Fruit fly (Drosophila melanogaster): ENCODE results near the gene CG14321.

Gene CG14321

DNA sequence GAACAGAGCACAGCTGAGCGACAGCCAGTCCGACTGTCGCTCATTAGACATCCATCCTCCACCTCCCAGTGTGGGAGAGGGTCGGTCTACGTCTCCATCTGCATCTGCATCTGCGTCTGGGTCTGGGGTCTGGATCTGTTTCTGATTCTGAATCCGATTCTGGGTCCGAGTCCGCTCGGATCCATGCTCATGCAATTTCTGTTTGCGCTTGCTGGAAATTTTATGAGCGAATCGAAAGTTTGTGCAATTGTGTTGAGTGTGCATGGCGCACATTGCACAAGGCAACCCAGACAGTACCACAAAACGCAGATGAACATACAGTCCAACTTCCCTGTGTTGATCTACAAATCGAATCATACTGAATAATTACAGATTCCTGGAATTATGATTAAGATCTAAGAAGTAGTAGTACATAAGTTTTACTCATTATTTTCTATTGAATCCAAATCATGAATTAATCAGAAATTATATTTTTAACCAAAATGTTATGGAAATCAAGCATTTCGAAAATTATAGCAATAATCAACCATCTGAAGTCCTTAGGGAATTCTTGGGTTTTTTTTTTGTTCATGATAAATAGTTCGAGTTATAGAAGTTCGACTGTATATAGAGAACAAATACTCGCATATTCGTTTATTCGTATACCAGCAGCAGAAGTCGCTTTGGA, 30.2 kb upstream of the CG14321 start (continued):
- no peak for TF ChIP-seq CG30431 (GFP tag; optimal IDR thresholded peaks at IDR 0.05)
- TF ChIP-seq Sox100B (GFP tag; optimal IDR thresholded peaks at IDR 0.05), result peak; percentile 27
- no peak for TF ChIP-seq CG5180 (GFP tag; optimal IDR thresholded peaks at IDR 0.05)
- no peak for TF ChIP-seq Fer2 (tag; optimal IDR thresholded peaks at IDR 0.05)
- peak; percentile 30 for TF ChIP-seq nmo (GFP tag; optimal IDR thresholded peaks at IDR 0.05)
- peak; percentile 60 for TF ChIP-seq gem (tag; optimal IDR thresholded peaks at IDR 0.05)
- TF ChIP-seq dpn (GFP tag; optimal IDR thresholded peaks at IDR 0.05), result no peak
- no peak for TF ChIP-seq hth (optimal IDR thresholded peaks at IDR 0.05)
- TF ChIP-seq CG2120 (GFP tag; optimal IDR thresholded peaks at IDR 0.05), result no peak
- TF ChIP-seq insv (GFP tag; optimal IDR thresholded peaks at IDR 0.05), result no peak
- TF ChIP-seq sd (tag; optimal IDR thresholded peaks at IDR 0.05), result no peak
- no peak for TF ChIP-seq Ada2b (GFP tag; IDR thresholded peaks at IDR 0.05)
- peak; percentile 35; the same call in 1 of the 2 replicates for TF ChIP-seq Ptx1 (GFP tag; IDR thresholded peaks at IDR 0.05)
- TF ChIP-seq CG9609 (GFP tag; optimal IDR thresholded peaks at IDR 0.05), result no peak
- TF ChIP-seq knrl (GFP tag; IDR thresholded peaks at IDR 0.05; ENCODE audit: partially characterized antibody), result no peak
- TF ChIP-seq dm (GFP tag; optimal IDR thresholded peaks at IDR 0.05), result no peak
- 0 out of 3 replicates have a peak, but pooled peaks have one; percentile 20 for TF ChIP-seq CG6791 (GFP tag; IDR thresholded peaks at IDR 0.05; ENCODE audit: partially characterized antibody)
- no peak for TF ChIP-seq Stat92E (GFP tag; optimal IDR thresholded peaks at IDR 0.05)
- TF ChIP-seq Asciz (GFP tag; optimal IDR thresholded peaks at IDR 0.05), result peak; percentile 4
- TF ChIP-seq pita (GFP tag; optimal IDR thresholded peaks at IDR 0.05), result no peak
- peak; percentile 0 for TF ChIP-seq D19A (tag; optimal IDR thresholded peaks at IDR 0.05)
- TF ChIP-seq phol (tag; optimal IDR thresholded peaks at IDR 0.05), result peak; percentile 46
- peak; percentile 2 for TF ChIP-seq Ssrp (tag; optimal IDR thresholded peaks at IDR 0.05)
- TF ChIP-seq CG15011 (GFP tag; optimal IDR thresholded peaks at IDR 0.05), result no peak
- TF ChIP-seq CG7839 (tag; optimal IDR thresholded peaks at IDR 0.05), result peak; percentile 36
- peak; percentile 58 for TF ChIP-seq CG11504 (tag; optimal IDR thresholded peaks at IDR 0.05)
- TF ChIP-seq NC2α (GFP tag; optimal IDR thresholded peaks at IDR 0.05), result no peak
- no peak for TF ChIP-seq Hmr (GFP tag; optimal IDR thresholded peaks at IDR 0.05)
- no peak for TF ChIP-seq run (tag; optimal IDR thresholded peaks at IDR 0.05)
- TF ChIP-seq Sox102F (GFP tag; optimal IDR thresholded peaks at IDR 0.05), result peak; percentile 42
- TF ChIP-seq CG13775 (GFP tag; optimal IDR thresholded peaks at IDR 0.05), result no peak
- TF ChIP-seq Rx (GFP tag; IDR thresholded peaks at IDR 0.05), result no peak

DNA sequence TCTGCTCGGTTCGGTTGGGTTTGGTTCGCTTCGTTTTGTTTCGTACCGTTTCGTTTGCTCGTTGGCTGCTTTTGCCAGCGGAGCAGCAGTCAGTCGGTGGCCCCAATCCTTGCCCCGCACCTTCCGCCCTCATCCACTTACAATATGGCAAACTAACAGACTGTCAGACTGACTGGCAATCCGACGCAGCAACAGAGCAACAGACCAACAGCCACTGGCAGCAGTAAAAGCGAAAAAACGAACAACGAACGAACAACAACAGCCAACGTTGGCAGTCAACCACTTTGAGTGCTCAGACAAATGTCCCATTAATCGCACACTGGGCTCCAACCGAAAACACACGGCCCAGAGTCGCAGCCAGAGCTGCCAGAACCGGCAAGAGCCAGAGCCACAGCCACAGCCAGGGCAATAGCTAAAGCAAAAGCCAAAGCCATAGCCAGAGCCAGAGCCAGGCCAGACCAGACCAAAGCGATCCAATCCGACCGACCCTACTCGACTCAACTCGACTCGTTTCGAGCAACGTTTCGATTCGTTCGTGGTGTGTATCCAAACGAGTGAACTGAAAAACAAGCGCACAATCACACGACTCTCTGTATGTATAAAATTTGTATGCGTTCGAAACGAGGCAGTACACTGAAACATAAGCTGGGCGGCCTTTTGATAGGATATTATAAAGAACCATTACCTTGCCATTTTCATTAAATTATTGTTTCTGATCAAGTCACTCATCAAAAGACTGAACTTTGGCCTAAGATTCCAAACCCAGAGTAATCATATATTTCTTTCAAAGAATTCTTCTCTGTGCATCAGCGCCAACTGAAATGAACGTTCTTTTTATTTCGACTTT, 29.5 kb upstream of the CG14321 start:
- no peak for TF ChIP-seq cad (GFP tag; optimal IDR thresholded peaks at IDR 0.05)
- peak; percentile 39; the same call in 1 of the 2 replicates for TF ChIP-seq CG13287 (GFP tag; IDR thresholded peaks at IDR 0.05; ENCODE audit: partially characterized antibody)
- TF ChIP-seq caup (GFP tag; optimal IDR thresholded peaks at IDR 0.05; ENCODE audit: severe bottlenecking), result peak; percentile 99
- peak; percentile 99 for TF ChIP-seq stc (GFP tag; IDR thresholded peaks at IDR 0.05)
- peak; percentile 98 for TF ChIP-seq phol (tag; optimal IDR thresholded peaks at IDR 0.05)
- no peak for TF ChIP-seq amos (GFP tag; IDR thresholded peaks at IDR 0.05; ENCODE audit: partially characterized antibody)
- peak; percentile 97 for TF ChIP-seq MBD-R2 (GFP tag; IDR thresholded peaks at IDR 0.05)
- TF ChIP-seq dpn (GFP tag; optimal IDR thresholded peaks at IDR 0.05), result peak; percentile 99
- TF ChIP-seq ac (GFP tag; optimal IDR thresholded peaks at IDR 0.05), result peak; percentile 93
- peak; percentile 99 for TF ChIP-seq lmd (GFP tag; IDR thresholded peaks at IDR 0.05)
- TF ChIP-seq Stat92E (GFP tag; optimal IDR thresholded peaks at IDR 0.05), result peak in 1 of 3 experiments; percentile 96
- TF ChIP-seq pum (GFP tag; optimal IDR thresholded peaks at IDR 0.05), result peak; percentile 99
- TF ChIP-seq Dll (GFP tag; IDR thresholded peaks at IDR 0.05; ENCODE audit: partially characterized antibody), result no peak
- TF ChIP-seq CG2129 (GFP tag; IDR thresholded peaks at IDR 0.05; ENCODE audit: partially characterized antibody), result no peak
- peak; percentile 89 for TF ChIP-seq zf30C (GFP tag; optimal IDR thresholded peaks at IDR 0.05)
- peak; percentile 99 for TF ChIP-seq org-1 (GFP tag; optimal IDR thresholded peaks at IDR 0.05)
- TF ChIP-seq CG9215 (GFP tag; IDR thresholded peaks at IDR 0.05), result peak; percentile 97
- peak; percentile 99 for TF ChIP-seq CG16863 (GFP tag; optimal IDR thresholded peaks at IDR 0.05)
- peak; percentile 99 for TF ChIP-seq nmo (GFP tag; optimal IDR thresholded peaks at IDR 0.05)
